Fruit fly (Drosophila melanogaster) whole organism, embryonic: ENCODE results near the gene CycE.

Source experiments
- ATbp ChIP-seq: fragments of 200-800 bp; sonication (Bioruptor generic); optimal IDR thresholded peaks from 2 replicates; lab custom pipeline; 2017; ENCODE audit warnings: missing biosample characterization, mild to moderate bottlenecking, missing genetic modification characterization, missing genetic modification reagents
- Adf1 ChIP-seq: fragments of 200-800 bp; sonication (Bioruptor generic); IDR thresholded peaks from 2 replicates; pipeline ENCODE4 v1.3.6; 2022; ENCODE audit warnings: missing biosample characterization, missing genetic modification characterization
- BEAF-32 ChIP-seq: fragments of 200-800 bp; sonication (Bioruptor generic); optimal IDR thresholded peaks from 3 replicates; lab custom pipeline; 2017; ENCODE audit warnings: missing biosample characterization, missing genetic modification characterization, mild to moderate bottlenecking, moderate library complexity, missing genetic modification reagents
- Bgb ChIP-seq: fragments of 200-800 bp; sonication (Bioruptor generic); IDR thresholded peaks from 2 replicates; pipeline ENCODE4 v1.3.6; 2022; ENCODE audit warnings: missing biosample characterization, missing genetic modification characterization; ENCODE audit not compliant: partially characterized antibody
- CG11560 ChIP-seq: fragments of 200-800 bp; sonication (Bioruptor generic); IDR thresholded peaks from 3 replicates; pipeline ENCODE4 v1.3.6; 2022; ENCODE audit warnings: missing biosample characterization, missing genetic modification characterization
- CG14860 ChIP-seq: fragments of 200-800 bp; sonication (Bioruptor generic); IDR thresholded peaks from 3 replicates; pipeline ENCODE4 v1.3.6; 2022; ENCODE audit warnings: missing biosample characterization, missing genetic modification characterization; ENCODE audit not compliant: partially characterized antibody
- CG15514 ChIP-seq: fragments of 200-800 bp; sonication (Bioruptor generic); optimal IDR thresholded peaks from 3 replicates; lab custom pipeline; 2017; ENCODE audit warnings: missing biosample characterization, missing genetic modification characterization, mild to moderate bottlenecking, moderate library complexity, missing genetic modification reagents
- CG1603 ChIP-seq: fragments of 200-800 bp; sonication (Bioruptor generic); optimal IDR thresholded peaks from 2 replicates; lab custom pipeline; 2019; ENCODE audit warnings: missing biosample characterization, mild to moderate bottlenecking, missing genetic modification characterization, moderate library complexity
- CG16813 ChIP-seq: fragments of 200-800 bp; sonication (Bioruptor generic); IDR thresholded peaks from 3 replicates; pipeline ENCODE4 v1.3.6; 2022; ENCODE audit warnings: missing biosample characterization, missing genetic modification characterization; ENCODE audit not compliant: partially characterized antibody
- CG3163 ChIP-seq: fragments of 200-800 bp; sonication (Bioruptor generic); optimal IDR thresholded peaks from 3 replicates; lab custom pipeline; 2016; ENCODE audit warnings: missing biosample characterization, missing genetic modification characterization
- CG33557 ChIP-seq: fragments of 200-800 bp; sonication (Bioruptor generic); optimal IDR thresholded peaks from 2 replicates; lab custom pipeline; 2019; ENCODE audit warnings: missing biosample characterization, mild to moderate bottlenecking, missing genetic modification characterization, moderate library complexity
- CG34376 ChIP-seq: fragments of 200-800 bp; sonication (Bioruptor generic); optimal IDR thresholded peaks from 2 replicates; lab custom pipeline; 2018; ENCODE audit warnings: missing biosample characterization, mild to moderate bottlenecking, missing genetic modification characterization
- CG3995 ChIP-seq: fragments of 200-800 bp; sonication (Bioruptor generic); optimal IDR thresholded peaks from 3 replicates; lab custom pipeline; 2016; ENCODE audit warnings: missing biosample characterization, missing genetic modification characterization
- CG4617 ChIP-seq: fragments of 200-800 bp; sonication (Bioruptor generic); optimal IDR thresholded peaks from 3 replicates; lab custom pipeline; 2016; ENCODE audit warnings: missing biosample characterization, missing genetic modification characterization, borderline replicate concordance
- CG6791 ChIP-seq: fragments of 200-800 bp; sonication (Bioruptor generic); IDR thresholded peaks from 3 replicates; pipeline ENCODE4 v1.3.6; 2022; ENCODE audit warnings: missing biosample characterization, missing genetic modification characterization; ENCODE audit not compliant: partially characterized antibody
- CG8290 ChIP-seq, 3 experiments: fragments of 200-800 bp; sonication (Bioruptor generic); optimal IDR thresholded peaks; 2 replicates each; lab custom pipeline; 2016 to 2019; ENCODE audit warnings: missing biosample characterization in 3 of 3, missing genetic modification characterization in 3 of 3, mild to moderate bottlenecking in 2 of 3, moderate library complexity in 1 of 3
- Doc3 ChIP-seq: fragments of 200-800 bp; sonication (Bioruptor generic); IDR thresholded peaks from 3 replicates; pipeline ENCODE4 v1.3.6; 2022; ENCODE audit warnings: missing biosample characterization, missing genetic modification characterization; ENCODE audit not compliant: partially characterized antibody
- E2f2 ChIP-seq: fragments of 200-800 bp; sonication (Bioruptor generic); IDR thresholded peaks from 2 replicates; pipeline ENCODE4 v1.3.6; 2022; ENCODE audit warnings: missing biosample characterization, missing genetic modification characterization
- HmgD ChIP-seq: fragments of 200-800 bp; sonication (Bioruptor generic); optimal IDR thresholded peaks from 3 replicates; lab custom pipeline; 2016; ENCODE audit warnings: missing biosample characterization, missing genetic modification characterization
- Lhr ChIP-seq: fragments of 200-800 bp; sonication (Bioruptor generic); optimal IDR thresholded peaks from 3 replicates; lab custom pipeline; 2017; ENCODE audit warnings: mild to moderate bottlenecking, missing biosample characterization, missing genetic modification reagents, missing genetic modification characterization
- MBD-R2 ChIP-seq: fragments of 200-800 bp; sonication (Bioruptor generic); IDR thresholded peaks from 2 replicates; pipeline ENCODE4 v1.3.6; 2022; ENCODE audit warnings: missing biosample characterization, missing genetic modification characterization
- MESR4 ChIP-seq: fragments of 200-800 bp; sonication (Bioruptor generic); optimal IDR thresholded peaks from 2 replicates; lab custom pipeline; 2018; ENCODE audit warnings: missing biosample characterization, mild to moderate bottlenecking, missing genetic modification characterization, moderate library complexity
- Mrtf ChIP-seq: fragments of 200-800 bp; sonication (Bioruptor generic); IDR thresholded peaks from 3 replicates; pipeline ENCODE4 v1.3.6; 2022; ENCODE audit warnings: missing biosample characterization, missing genetic modification characterization
- Myb ChIP-seq: fragments of 200-800 bp; sonication (Bioruptor generic); optimal IDR thresholded peaks from 2 replicates; lab custom pipeline; 2016; ENCODE audit warnings: missing biosample characterization, missing genetic modification characterization
- Opbp ChIP-seq: fragments of 200-800 bp; sonication (Bioruptor generic); IDR thresholded peaks from 3 replicates; pipeline ENCODE4 v1.3.6; 2022; ENCODE audit warnings: missing biosample characterization, missing genetic modification characterization; ENCODE audit not compliant: partially characterized antibody
- Scr ChIP-seq: fragments of 200-800 bp; sonication (Bioruptor generic); IDR thresholded peaks from 2 replicates; pipeline ENCODE4 v1.3.6; 2022; ENCODE audit warnings: missing biosample characterization, missing genetic modification characterization; ENCODE audit not compliant: partially characterized antibody
- al ChIP-seq: fragments of 200-800 bp; sonication (Bioruptor generic); IDR thresholded peaks from 2 replicates; pipeline ENCODE4 v1.3.6; 2022; ENCODE audit warnings: missing biosample characterization, missing genetic modification characterization
- amos ChIP-seq: fragments of 200-800 bp; sonication (Bioruptor generic); IDR thresholded peaks from 2 replicates; pipeline ENCODE4 v1.3.6; 2022; ENCODE audit warnings: missing biosample characterization, missing genetic modification characterization; ENCODE audit not compliant: partially characterized antibody
- ato ChIP-seq: fragments of 200-800 bp; sonication (Bioruptor generic); IDR thresholded peaks from 2 replicates; pipeline ENCODE4 v1.3.6; 2022; ENCODE audit warnings: missing biosample characterization, missing genetic modification characterization; ENCODE audit not compliant: partially characterized antibody
- bbx ChIP-seq: fragments of 200-800 bp; sonication (Bioruptor generic); IDR thresholded peaks from 2 replicates; pipeline ENCODE4 v1.3.6; 2022; ENCODE audit warnings: missing biosample characterization, missing genetic modification characterization; ENCODE audit not compliant: partially characterized antibody
- caup ChIP-seq: fragments of 200-800 bp; sonication (Bioruptor generic); optimal IDR thresholded peaks from 3 replicates; lab custom pipeline; 2017; ENCODE audit warnings: missing biosample characterization, mild to moderate bottlenecking, missing genetic modification characterization, moderate library complexity; ENCODE audit not compliant: severe bottlenecking
- chinmo ChIP-seq: fragments of 200-800 bp; sonication (Bioruptor generic); IDR thresholded peaks from 4 replicates; pipeline ENCODE4 v1.3.6; 2022; ENCODE audit warnings: missing biosample characterization, missing genetic modification characterization; ENCODE audit not compliant: partially characterized antibody
- crp ChIP-seq, 2 experiments: fragments of 200-800 bp; sonication (Bioruptor generic); optimal IDR thresholded peaks; 2 replicates in 1 of 2; 3 replicates in 1 of 2; lab custom pipeline; 2017; ENCODE audit warnings: missing biosample characterization in 2 of 2, missing genetic modification characterization in 2 of 2, mild to moderate bottlenecking in 1 of 2, moderate library complexity in 1 of 2
- da ChIP-seq: fragments of 200-800 bp; sonication (Bioruptor generic); optimal IDR thresholded peaks from 2 replicates; lab custom pipeline; 2016; ENCODE audit warnings: missing biosample characterization, missing genetic modification characterization
- gt ChIP-seq: fragments of 200-800 bp; sonication (Bioruptor generic); IDR thresholded peaks from 2 replicates; pipeline ENCODE4 v1.3.6; 2022; ENCODE audit warnings: missing biosample characterization, missing genetic modification characterization
- hb ChIP-seq: fragments of 200-800 bp; sonication (Bioruptor generic); IDR thresholded peaks from 3 replicates; pipeline ENCODE4 v1.3.6; 2022; ENCODE audit warnings: missing biosample characterization, missing genetic modification characterization; ENCODE audit not compliant: partially characterized antibody
- hbn ChIP-seq: fragments of 200-800 bp; sonication (Bioruptor generic); IDR thresholded peaks from 2 replicates; pipeline ENCODE4 v1.3.6; 2022; ENCODE audit warnings: missing biosample characterization, missing genetic modification characterization; ENCODE audit not compliant: partially characterized antibody
- inv ChIP-seq: fragments of 200-800 bp; sonication (Bioruptor generic); IDR thresholded peaks from 2 replicates; pipeline ENCODE4 v1.3.6; 2022; ENCODE audit warnings: missing biosample characterization, missing genetic modification characterization; ENCODE audit not compliant: partially characterized antibody
- prd ChIP-seq, 3 experiments: fragments of >200 bp in 2 of 3; fragments of 200-800 bp in 1 of 3; sonication (Bioruptor generic) in 1 of 3; optimal IDR thresholded peaks in 2 of 3; IDR thresholded peaks in 1 of 3; 2 replicates in 2 of 3; 3 replicates in 1 of 3; pipeline versions ENCODE4 v1.3.6 to Lab custom; 2017 to 2022; ENCODE audit warnings: missing biosample characterization in 1 of 3, missing genetic modification characterization in 1 of 3
- ro ChIP-seq: fragments of 200-800 bp; sonication (Bioruptor generic); IDR thresholded peaks from 2 replicates; pipeline ENCODE4 v1.3.6; 2022; ENCODE audit warnings: missing biosample characterization, missing genetic modification characterization
- run ChIP-seq: fragments of 200-800 bp; sonication (Bioruptor generic); optimal IDR thresholded peaks from 3 replicates; lab custom pipeline; 2018; ENCODE audit warnings: missing biosample characterization, mild to moderate bottlenecking, missing genetic modification characterization
- sd ChIP-seq: fragments of 200-800 bp; sonication (Bioruptor generic); optimal IDR thresholded peaks from 3 replicates; lab custom pipeline; 2018; ENCODE audit warnings: missing biosample characterization, mild to moderate bottlenecking, missing genetic modification characterization, moderate library complexity
- stwl ChIP-seq: fragments of 200-800 bp; sonication (Bioruptor generic); optimal IDR thresholded peaks from 3 replicates; lab custom pipeline; 2018; ENCODE audit warnings: missing biosample characterization, mild to moderate bottlenecking, missing genetic modification characterization, moderate library complexity
- unc-4 ChIP-seq: fragments of 200-800 bp; sonication (Bioruptor generic); IDR thresholded peaks from 2 replicates; pipeline ENCODE4 v1.3.6; 2022; ENCODE audit warnings: missing biosample characterization, missing genetic modification characterization; ENCODE audit not compliant: partially characterized antibody
- wek ChIP-seq: fragments of 200-800 bp; sonication (Bioruptor generic); optimal IDR thresholded peaks from 3 replicates; lab custom pipeline; 2018; ENCODE audit warnings: missing biosample characterization, mild to moderate bottlenecking, missing genetic modification characterization, moderate library complexity

Gene CycE

dm6 chr2L:15768097-15768496 lies 20.1 kb upstream of the CycE start, which contains the start of gene wek (continued):
- TF ChIP-seq CG1603 (peak; percentile 44), CG14860 (peak; percentile 70), CG3995 (GFP tag; lab: Kevin White, UChicago) (peak; percentile 18), sd (no peak), Doc3 (GFP tag; lab: Robert Waterston, UW) (peak; percentile 52; the same call in 2 of the 3 replicates), Scr (peak; percentile 75), caup (GFP tag; lab: Kevin White, UChicago) (no peak), Myb (peak; percentile 26), CG15514 (GFP tag; lab: Kevin White, UChicago) (peak; percentile 89), run (tag; lab: Kevin White, UChicago) (no peak), chinmo (peak; percentile 88; the same call in 3 of the 4 replicates), hb (GFP tag; lab: Robert Waterston, UW) (peak; percentile 46; the same call in 1 of the 3 replicates), CG4617 (GFP tag; lab: Kevin White, UChicago) (peak; percentile 41), Bgb (GFP tag; lab: Robert Waterston, UW) (peak; percentile 74), ro (GFP tag; lab: Robert Waterston, UW) (no peak), bbx (peak; percentile 76), CG34376 (GFP tag; lab: Kevin White, UChicago) (no peak)

- TF ChIP-seq CG33557 (no peak), CG14860 (peak; percentile 52; the same call in 2 of the 3 replicates), CG8290 (GFP tag; optimal IDR thresholded peaks at IDR 0.05; lab: Kevin White, UChicago) (no peak), CG8290 (tag; optimal IDR thresholded peaks at IDR 0.05; lab: Kevin White, UChicago) (peak in 1 of 2 experiments; percentile 74), amos (GFP tag; lab: Robert Waterston, UW) (peak; percentile 49; the same call in 1 of the 2 replicates), CG16813 (peak; percentile 54; the same call in 2 of the 3 replicates), unc-4 (GFP tag; lab: Robert Waterston, UW) (0 out of 2 replicates have a peak, but pooled peaks have one; percentile 16), CG11560 (peak; percentile 27; the same call in 1 of the 3 replicates), BEAF-32 (GFP tag; lab: Kevin White, UChicago) (peak; percentile 38), hbn (GFP tag; lab: Robert Waterston, UW) (peak; percentile 45), E2f2 (GFP tag; lab: Robert Waterston, UW) (peak; percentile 89), wek (GFP tag; lab: Kevin White, UChicago) (no peak), ato (GFP tag; lab: Robert Waterston, UW) (peak; percentile 47; the same call in 1 of the 2 replicates), hb (GFP tag; lab: Robert Waterston, UW) (peak; percentile 65; the same call in 2 of the 3 replicates), Lhr (GFP tag; lab: Kevin White, UChicago) (no peak), da (no peak), HmgD (no peak), prd (optimal IDR thresholded peaks at IDR 0.05; lab: Kevin White, UChicago) (no peak), prd (GFP tag; IDR thresholded peaks at IDR 0.05; lab: Robert Waterston, UW) (no peak), al (GFP tag; lab: Robert Waterston, UW) (no peak), MESR4 (GFP tag; lab: Kevin White, UChicago) (peak; percentile 38), ATbp (GFP tag; lab: Kevin White, UChicago) (no peak), Adf1 (no peak), Opbp (GFP tag; lab: Robert Waterston, UW) (peak; percentile 64; the same call in 2 of the 3 replicates), inv (GFP tag; lab: Robert Waterston, UW) (0 out of 2 replicates have a peak, but pooled peaks have one; percentile 26), crp (GFP tag; optimal IDR thresholded peaks at IDR 0.05; lab: Kevin White, UChicago) (peak in 1 of 2 experiments; percentile 83), CG6791 (GFP tag; lab: Robert Waterston, UW) (peak; percentile 81), gt (GFP tag; lab: Robert Waterston, UW) (no peak), MBD-R2 (GFP tag; lab: Robert Waterston, UW) (peak; percentile 75), Mrtf (GFP tag; lab: Robert Waterston, UW) (no peak), stwl (peak; percentile 69), CG3163 (no peak)
These were observed 16.1 kb upstream of the CycE start, which contains the start of gene CG3793 for dm6 chr2L:15764029-15764428. TSS of gene CG3793 (plus strand) at chr2L:15764220.
